Fruit fly (Drosophila melanogaster): ENCODE data around the gene CG32262.
A peak's percentile ranks its signal among the peaks of the same experiment; 100 is the strongest.

Gene CG32262

DNA sequence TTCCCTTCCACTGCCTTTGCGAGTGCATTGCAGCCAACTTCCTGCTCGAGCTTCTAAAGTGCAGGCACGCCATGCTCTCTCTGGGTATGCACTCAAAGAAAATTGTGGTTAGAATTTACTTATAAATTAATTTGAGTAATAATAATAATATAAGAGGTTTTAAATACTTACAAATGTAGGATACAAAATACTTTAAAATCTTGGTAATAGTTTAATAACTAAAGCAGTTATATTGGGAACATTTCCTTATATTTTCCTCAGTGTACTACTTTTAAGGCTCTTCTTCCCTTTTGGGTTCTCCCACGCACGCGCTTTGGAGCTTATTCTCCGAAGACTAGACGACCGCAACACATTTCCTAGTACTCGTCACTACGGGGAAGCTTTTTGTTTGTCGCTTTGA, 16.5 kb upstream of the CG32262 start (continued):
- TF ChIP-seq CG4617 (GFP tag; optimal IDR thresholded peaks at IDR 0.05; ENCODE audit: borderline replicate concordance) (no peak), gfzf (GFP tag; optimal IDR thresholded peaks at IDR 0.05) (no peak), chn (GFP tag; optimal IDR thresholded peaks at IDR 0.05) (peak; percentile 27), tin (GFP tag; optimal IDR thresholded peaks at IDR 0.05) (peak; percentile 75), gcm (GFP tag; optimal IDR thresholded peaks at IDR 0.05) (no peak), CG18619 (GFP tag; optimal IDR thresholded peaks at IDR 0.05) (peak; percentile 80), sc (optimal IDR thresholded peaks at IDR 0.05) (no peak), sc (GFP tag; optimal IDR thresholded peaks at IDR 0.05) (peak; percentile 58), CG10267 (tag; optimal IDR thresholded peaks at IDR 0.05) (peak; percentile 79), bcd (GFP tag; optimal IDR thresholded peaks at IDR 0.05) (peak; percentile 69), Lim3 (GFP tag; IDR thresholded peaks at IDR 0.05) (no peak), CG11696 (GFP tag; IDR thresholded peaks at IDR 0.05) (peak; percentile 42; the same call in 1 of the 2 replicates), Tbp (GFP tag; optimal IDR thresholded peaks at IDR 0.05) (no peak), ranshi (GFP tag; IDR thresholded peaks at IDR 0.05) (peak; percentile 89), CG1233 (GFP tag; optimal IDR thresholded peaks at IDR 0.05) (peak; percentile 17), H15 (GFP tag; IDR thresholded peaks at IDR 0.05) (peak; percentile 46; the same call in 2 of the 3 replicates), zfh1 (GFP tag; IDR thresholded peaks at IDR 0.05) (peak; percentile 61; the same call in 2 of the 3 replicates), CG11247 (GFP tag; IDR thresholded peaks at IDR 0.05) (peak; percentile 75; the same call in 1 of the 2 replicates), CG5180 (GFP tag; optimal IDR thresholded peaks at IDR 0.05) (peak; percentile 54), Ets97D (GFP tag; optimal IDR thresholded peaks at IDR 0.05) (no peak), C15 (GFP tag; IDR thresholded peaks at IDR 0.05) (peak; percentile 55; the same call in 1 of the 3 replicates), CG11093 (GFP tag; IDR thresholded peaks at IDR 0.05) (0 out of 3 replicates have a peak, but pooled peaks have one; percentile 9), tll (GFP tag; optimal IDR thresholded peaks at IDR 0.05) (no peak), CG32772 (GFP tag; IDR thresholded peaks at IDR 0.05) (peak; percentile 78), sima (GFP tag; optimal IDR thresholded peaks at IDR 0.05) (no peak), CG12219 (GFP tag; optimal IDR thresholded peaks at IDR 0.05) (peak; percentile 62), CG18011 (GFP tag; optimal IDR thresholded peaks at IDR 0.05) (peak; percentile 43), scrt (GFP tag; optimal IDR thresholded peaks at IDR 0.05) (peak; percentile 78), Ada2b (GFP tag; IDR thresholded peaks at IDR 0.05) (peak; percentile 82), Atf6 (GFP tag; IDR thresholded peaks at IDR 0.05) (peak; percentile 91), Lpt (GFP tag; optimal IDR thresholded peaks at IDR 0.05) (no peak), otp (GFP tag; IDR thresholded peaks at IDR 0.05) (0 out of 3 replicates have a peak, but pooled peaks have one; percentile 38), CoRest (tag; optimal IDR thresholded peaks at IDR 0.05) (peak; percentile 88), NFAT (GFP tag; IDR thresholded peaks at IDR 0.05) (peak; percentile 52; the same call in 1 of the 2 replicates), D19A (tag; optimal IDR thresholded peaks at IDR 0.05) (peak; percentile 82), gcm2 (GFP tag; optimal IDR thresholded peaks at IDR 0.05) (no peak), CG12391 (tag; optimal IDR thresholded peaks at IDR 0.05) (peak; percentile 89), CG6765 (GFP tag; optimal IDR thresholded peaks at IDR 0.05) (peak; percentile 81), CG33213 (GFP tag; optimal IDR thresholded peaks at IDR 0.05) (no peak), CG16815 (GFP tag; optimal IDR thresholded peaks at IDR 0.05) (peak; percentile 22), CG17612 (GFP tag; IDR thresholded peaks at IDR 0.05) (peak; percentile 50), CG12942 (GFP tag; optimal IDR thresholded peaks at IDR 0.05) (peak; percentile 55), CG2875 (GFP tag; optimal IDR thresholded peaks at IDR 0.05) (peak; percentile 53), pros (GFP tag; optimal IDR thresholded peaks at IDR 0.05) (no peak), fd64A (GFP tag; optimal IDR thresholded peaks at IDR 0.05) (peak; percentile 5), CG8359 (GFP tag; optimal IDR thresholded peaks at IDR 0.05; ENCODE audit: borderline replicate concordance) (peak; percentile 45), CG9876 (GFP tag; optimal IDR thresholded peaks at IDR 0.05) (no peak), so (GFP tag; IDR thresholded peaks at IDR 0.05) (peak; percentile 85), CG1647 (GFP tag; optimal IDR thresholded peaks at IDR 0.05) (no peak), unc-4 (GFP tag; IDR thresholded peaks at IDR 0.05; ENCODE audit: partially characterized antibody) (no peak), YL-1 (GFP tag; optimal IDR thresholded peaks at IDR 0.05) (peak; percentile 31)
